Worm (Caenorhabditis elegans) whole organism, early embryonic: ENCODE results near the gene F44F4.9.

Experiments used
- B0310.2 ChIP-seq: sonication (generic microtip); optimal IDR thresholded peaks from 2 replicates; lab custom pipeline; 2016; ENCODE audit warnings: mild to moderate bottlenecking, missing genetic modification characterization, missing compliant biosample characterization
- F13C5.2 ChIP-seq: sonication (generic microtip); optimal IDR thresholded peaks from 2 replicates; lab custom pipeline; 2017; ENCODE audit warnings: mild to moderate bottlenecking, missing genetic modification characterization, inconsistent platforms, missing compliant biosample characterization
- aly-1 ChIP-seq: sonication (generic microtip); optimal IDR thresholded peaks from 2 replicates; lab custom pipeline; 2016; ENCODE audit warnings: missing genetic modification characterization, missing compliant biosample characterization
- ama-1 ChIP-seq: fragments of 150-350 bp; optimal IDR thresholded peaks from 2 replicates; lab custom pipeline; 2014
- ceh-13 ChIP-seq: fragments of 200-800 bp; sonication (Bioruptor generic); optimal IDR thresholded peaks from 2 replicates; lab custom pipeline; 2018; ENCODE audit warnings: mild to moderate bottlenecking, missing genetic modification characterization, missing compliant biosample characterization
- ceh-36 ChIP-seq: sonication (generic microtip); optimal IDR thresholded peaks from 2 replicates; lab custom pipeline; 2016; ENCODE audit warnings: missing genetic modification characterization, inconsistent platforms, missing compliant biosample characterization
- ets-7 ChIP-seq: sonication (generic microtip); optimal IDR thresholded peaks from 2 replicates; lab custom pipeline; 2016; ENCODE audit warnings: missing genotype, missing genetic modification characterization, missing compliant biosample characterization
- flt-1 ChIP-seq: fragments of 200-800 bp; sonication (Bioruptor generic); IDR thresholded peaks from 2 replicates; pipeline ENCODE4 v1.3.6; 2022; ENCODE audit warnings: missing genetic modification characterization, missing compliant biosample characterization
- hmbx-1 ChIP-seq: sonication (generic microtip); optimal IDR thresholded peaks from 2 replicates; lab custom pipeline; 2016; ENCODE audit warnings: mild to moderate bottlenecking, missing genetic modification characterization, missing compliant biosample characterization
- hmg-4 ChIP-seq: fragments of 200-800 bp; sonication (Bioruptor generic); optimal IDR thresholded peaks from 2 replicates; lab custom pipeline; 2018; ENCODE audit warnings: mild to moderate bottlenecking, missing genetic modification characterization, missing compliant biosample characterization
- hnd-1 ChIP-seq: sonication (generic microtip); optimal IDR thresholded peaks from 2 replicates; lab custom pipeline; 2016; ENCODE audit warnings: missing genetic modification characterization, missing compliant biosample characterization
- pes-1 ChIP-seq: fragments of 200-800 bp; sonication (Bioruptor generic); IDR thresholded peaks from 2 replicates; pipeline ENCODE4 v1.3.6; 2022; ENCODE audit warnings: missing genetic modification reagents, missing genetic modification characterization, missing compliant biosample characterization
- scrt-1 ChIP-seq: fragments of 200-800 bp; sonication (Bioruptor generic); IDR thresholded peaks from 2 replicates; pipeline ENCODE4 v1.3.6; 2022; ENCODE audit warnings: missing genetic modification characterization, missing compliant biosample characterization
- sea-1 ChIP-seq: fragments of 200-800 bp; sonication (Bioruptor generic); conservative IDR thresholded peaks from 2 replicates; pipeline ENCODE4 v1.3.6; 2022; ENCODE audit warnings: missing genetic modification characterization, missing compliant biosample characterization
- tbx-11 ChIP-seq: fragments of 200-800 bp; sonication (Bioruptor generic); IDR thresholded peaks from 2 replicates; pipeline ENCODE4 v1.3.6; 2022; ENCODE audit warnings: missing genetic modification characterization, missing compliant biosample characterization
- tbx-37 ChIP-seq: fragments of 200-800 bp; sonication (Bioruptor generic); conservative IDR thresholded peaks from 2 replicates; pipeline ENCODE4 v1.3.6; 2022; ENCODE audit warnings: missing genetic modification reagents, missing genetic modification characterization, missing compliant biosample characterization
- tra-4 ChIP-seq: sonication (generic microtip); optimal IDR thresholded peaks from 2 replicates; lab custom pipeline; 2017; ENCODE audit warnings: missing genetic modification characterization, missing compliant biosample characterization

Gene F44F4.9

DNA sequence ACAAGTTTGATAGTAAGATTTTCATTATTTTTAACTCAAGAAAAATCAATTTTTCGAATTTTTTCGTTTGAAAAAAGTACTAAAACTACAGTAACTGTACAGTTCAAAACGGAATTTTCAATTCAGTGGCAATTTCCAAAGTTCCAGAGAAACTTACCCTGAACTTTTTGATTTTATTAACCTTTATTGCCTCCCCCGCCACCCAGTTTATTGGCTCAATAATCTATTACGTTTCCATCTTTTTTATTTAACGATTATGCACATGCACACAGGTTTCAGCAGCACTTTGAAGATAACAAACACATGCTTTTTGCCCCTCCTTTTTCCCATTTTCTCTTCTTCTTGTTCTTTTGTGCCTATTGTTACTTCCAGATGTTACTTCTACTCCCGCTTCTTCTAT lies 35.0 kb downstream of the F44F4.9 start, which contains the start of gene lurp-1:
lurp-1 (plus strand) TSS at position 301 of the 400 bp plus-strand sequence.
- TF ChIP-seq pes-1 (no peak), ceh-36 (tag; lab: Kevin White, UChicago) (no peak), aly-1 (tag; lab: Kevin White, UChicago) (no peak), ceh-13 (GFP tag; lab: Kevin White, UChicago) (no peak), B0310.2 (tag; lab: Kevin White, UChicago) (no peak), hnd-1 (tag; lab: Kevin White, UChicago) (no peak), tbx-11 (GFP tag; lab: Robert Waterston, UW) (no peak), F13C5.2 (no peak), hmg-4 (GFP tag; lab: Kevin White, UChicago) (no peak), tra-4 (tag; lab: Kevin White, UChicago) (no peak), hmbx-1 (tag; lab: Kevin White, UChicago) (no peak), ets-7 (no peak), tbx-37 (GFP tag; lab: Robert Waterston, UW) (no peak), sea-1 (GFP tag; lab: Robert Waterston, UW) (no peak), ama-1 (no peak), flt-1 (GFP tag; lab: Robert Waterston, UW) (no peak), scrt-1 (no peak)

DNA sequence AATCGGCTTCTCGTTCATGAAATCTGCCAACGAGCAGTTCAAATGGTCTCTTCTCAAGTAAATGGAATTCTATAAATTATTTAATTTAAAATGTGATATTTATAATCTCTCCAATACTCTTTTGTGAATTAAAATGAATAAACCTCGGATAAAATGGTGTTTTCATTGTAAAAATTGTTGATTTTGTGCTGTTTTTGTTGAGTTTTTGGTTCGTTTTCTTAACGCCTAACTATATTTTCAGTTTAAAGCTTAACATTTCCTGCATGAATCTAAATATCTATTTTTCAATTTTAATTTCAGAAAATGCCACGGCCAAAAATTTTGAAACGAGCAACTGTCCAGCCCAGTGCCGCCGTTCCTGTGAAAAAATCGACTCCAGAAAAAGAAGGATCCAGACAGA lies 42.0 kb downstream of the F44F4.9 start, which contains the start of gene orc-2:
orc-2 (plus strand) TSS at position 301 of the 400 bp plus-strand sequence.
- no peak for TF ChIP-seq scrt-1
- no peak for TF ChIP-seq hmbx-1 (tag; lab: Kevin White, UChicago)
- no peak for TF ChIP-seq aly-1 (tag; lab: Kevin White, UChicago)
- no peak for TF ChIP-seq tbx-37 (GFP tag; lab: Robert Waterston, UW)
- TF ChIP-seq tra-4 (tag; lab: Kevin White, UChicago): no peak
- no peak for TF ChIP-seq pes-1
- TF ChIP-seq hnd-1 (tag; lab: Kevin White, UChicago): no peak
- no peak for TF ChIP-seq ets-7
- no peak for TF ChIP-seq ceh-13 (GFP tag; lab: Kevin White, UChicago)
- no peak for TF ChIP-seq B0310.2 (tag; lab: Kevin White, UChicago)
- no peak for TF ChIP-seq tbx-11 (GFP tag; lab: Robert Waterston, UW)
- TF ChIP-seq flt-1 (GFP tag; lab: Robert Waterston, UW): no peak
- no peak for TF ChIP-seq sea-1 (GFP tag; lab: Robert Waterston, UW)
- no peak for TF ChIP-seq F13C5.2
- TF ChIP-seq hmg-4 (GFP tag; lab: Kevin White, UChicago): no peak
- no peak for TF ChIP-seq ceh-36 (tag; lab: Kevin White, UChicago)
- TF ChIP-seq ama-1: no peak

ce11 chrII:10872541-10872940 lies 43.1 kb downstream of the F44F4.9 start, which contains the start of the genes cyn-4 and copz-1:
cyn-4 (minus strand) TSS chrII:10872611.
copz-1 (plus strand) TSS chrII:10872879.
- TF ChIP-seq aly-1 (tag; lab: Kevin White, UChicago) (no peak), tbx-37 (GFP tag; lab: Robert Waterston, UW) (peak; percentile 84), ama-1 (no peak), tbx-11 (GFP tag; lab: Robert Waterston, UW) (no peak), scrt-1 (no peak), pes-1 (peak; percentile 57; the same call in 1 of the 2 replicates), ets-7 (peak; percentile 27), hmg-4 (GFP tag; lab: Kevin White, UChicago) (peak; percentile 42), ceh-36 (tag; lab: Kevin White, UChicago) (no peak), sea-1 (GFP tag; lab: Robert Waterston, UW) (no peak), hmbx-1 (tag; lab: Kevin White, UChicago) (no peak), F13C5.2 (peak; percentile 68), tra-4 (tag; lab: Kevin White, UChicago) (no peak), B0310.2 (tag; lab: Kevin White, UChicago) (no peak), hnd-1 (tag; lab: Kevin White, UChicago) (no peak), flt-1 (GFP tag; lab: Robert Waterston, UW) (no peak), ceh-13 (GFP tag; lab: Kevin White, UChicago) (no peak)

DNA sequence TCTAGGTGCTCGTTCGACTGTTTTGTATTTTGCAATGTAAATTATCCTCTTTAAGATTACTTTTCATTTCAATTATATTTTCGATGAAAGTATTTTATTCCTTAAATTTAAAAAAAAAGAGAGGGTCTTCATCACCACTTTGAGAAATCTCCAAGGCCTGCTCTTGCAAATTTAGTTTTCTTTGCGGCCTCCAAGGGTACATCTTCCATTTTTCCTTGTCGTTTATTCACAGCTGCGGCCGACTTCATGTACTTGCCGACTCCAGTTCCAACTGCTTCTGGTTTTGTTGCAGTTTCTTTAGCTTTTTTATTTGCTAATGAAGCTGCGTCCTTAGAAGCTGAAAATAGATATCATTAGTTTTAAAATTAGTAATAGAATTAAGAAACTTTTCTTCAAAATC lies 44.9 kb downstream of the F44F4.9 start:
- no peak for TF ChIP-seq ets-7
- no peak for TF ChIP-seq tbx-11 (GFP tag; lab: Robert Waterston, UW)
- no peak for TF ChIP-seq pes-1
- TF ChIP-seq flt-1 (GFP tag; lab: Robert Waterston, UW): no peak
- no peak for TF ChIP-seq hnd-1 (tag; lab: Kevin White, UChicago)
- no peak for TF ChIP-seq ceh-13 (GFP tag; lab: Kevin White, UChicago)
- no peak for TF ChIP-seq sea-1 (GFP tag; lab: Robert Waterston, UW)
- no peak for TF ChIP-seq B0310.2 (tag; lab: Kevin White, UChicago)
- no peak for TF ChIP-seq hmg-4 (GFP tag; lab: Kevin White, UChicago)
- TF ChIP-seq F13C5.2: no peak
- no peak for TF ChIP-seq ceh-36 (tag; lab: Kevin White, UChicago)
- no peak for TF ChIP-seq aly-1 (tag; lab: Kevin White, UChicago)
- TF ChIP-seq tbx-37 (GFP tag; lab: Robert Waterston, UW): no peak
- no peak for TF ChIP-seq ama-1
- TF ChIP-seq scrt-1: no peak
- TF ChIP-seq tra-4 (tag; lab: Kevin White, UChicago): no peak
- TF ChIP-seq hmbx-1 (tag; lab: Kevin White, UChicago): no peak

DNA sequence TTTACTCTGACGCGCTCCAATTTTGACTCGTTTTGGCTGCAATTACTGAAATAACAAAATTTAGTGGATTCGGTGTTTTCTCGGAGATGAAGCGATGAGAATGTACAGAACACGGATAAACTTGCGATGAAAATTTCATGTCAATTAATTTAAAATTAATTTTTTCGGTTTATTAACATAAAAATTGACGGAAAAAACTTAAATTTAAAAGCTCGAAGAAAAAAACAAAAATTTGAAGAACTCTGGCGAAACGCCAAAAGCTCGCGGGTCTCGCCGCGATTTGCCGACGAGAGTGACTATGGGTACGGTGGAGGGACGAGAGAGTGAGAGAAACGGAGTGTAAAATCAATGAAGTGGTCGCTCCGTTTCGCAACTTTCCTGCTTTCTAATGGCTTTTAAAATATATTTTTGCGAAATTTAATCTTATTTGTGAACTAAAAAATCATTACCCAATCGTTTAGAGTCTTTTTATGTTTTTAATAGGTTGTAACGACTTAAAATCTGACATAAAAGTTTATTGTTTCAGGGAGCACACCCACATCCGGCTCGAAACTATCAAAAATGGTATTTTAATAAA lies 46.9 kb downstream of the F44F4.9 start, which contains the start of the genes gmps-1 and cap-2:
gmps-1 (minus strand) TSS at position 51 of the 577 bp plus-strand sequence.
cap-2 (plus strand) TSS at position 527 of the 577 bp plus-strand sequence.
- TF ChIP-seq hmbx-1 (tag; lab: Kevin White, UChicago): no peak
- peak; percentile 61 for TF ChIP-seq pes-1
- TF ChIP-seq sea-1 (GFP tag; lab: Robert Waterston, UW): 0 out of 2 replicates have a peak, but pooled peaks have one; percentile 17
- TF ChIP-seq tbx-37 (GFP tag; lab: Robert Waterston, UW): no peak
- TF ChIP-seq flt-1 (GFP tag; lab: Robert Waterston, UW): peak; percentile 9; the same call in 1 of the 2 replicates
- TF ChIP-seq ceh-36 (tag; lab: Kevin White, UChicago): no peak
- TF ChIP-seq F13C5.2: peak; percentile 88

ce11 chrII:10867219-10867618 lies 48.4 kb downstream of the F44F4.9 start:
- TF ChIP-seq sea-1 (GFP tag; lab: Robert Waterston, UW) (no peak), B0310.2 (tag; lab: Kevin White, UChicago) (no peak), ama-1 (no peak), tbx-11 (GFP tag; lab: Robert Waterston, UW) (no peak), hmg-4 (GFP tag; lab: Kevin White, UChicago) (no peak), pes-1 (no peak), ceh-36 (tag; lab: Kevin White, UChicago) (no peak), aly-1 (tag; lab: Kevin White, UChicago) (no peak), flt-1 (GFP tag; lab: Robert Waterston, UW) (no peak), hnd-1 (tag; lab: Kevin White, UChicago) (no peak), hmbx-1 (tag; lab: Kevin White, UChicago) (no peak), ceh-13 (GFP tag; lab: Kevin White, UChicago) (no peak), F13C5.2 (no peak), tra-4 (tag; lab: Kevin White, UChicago) (no peak), tbx-37 (GFP tag; lab: Robert Waterston, UW) (no peak), scrt-1 (no peak), ets-7 (no peak)
